Worm (Caenorhabditis elegans): ENCODE data around the gene srh-39.

Gene srh-39

DNA sequence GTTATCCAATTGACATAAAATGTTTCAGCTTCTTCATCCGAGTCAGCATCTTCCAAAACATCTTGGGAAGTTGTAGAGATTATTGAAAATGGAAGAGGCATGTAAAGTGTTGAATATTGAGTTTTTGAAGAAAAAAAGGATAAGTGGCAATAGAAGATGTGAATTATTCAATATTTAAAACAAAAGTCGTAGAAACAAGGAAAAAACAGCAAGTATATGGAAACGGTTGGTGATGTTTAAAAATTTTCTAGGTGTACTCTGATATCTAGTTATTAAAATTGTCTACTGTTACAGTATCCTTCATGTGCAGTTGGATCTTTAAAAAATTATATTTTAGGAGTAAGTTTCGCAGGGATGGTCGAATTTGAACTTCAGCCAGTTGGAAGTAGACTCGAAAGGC is 6.6 kb upstream of the srh-39 start, which contains the start of gene C06A8.8:
Gene C06A8.8, minus strand, starts transcription at position 101 of the 400 bp plus-strand sequence.
- TF ChIP-seq fkh-10 (GFP tag; optimal IDR thresholded peaks at IDR 0.05) (no peak), lin-39 (tag; optimal IDR thresholded peaks at IDR 0.05) (no peak), sea-2 (GFP tag; optimal IDR thresholded peaks at IDR 0.05) (no peak), elt-2 (tag; optimal IDR thresholded peaks at IDR 0.05) (no peak), ama-1 (optimal IDR thresholded peaks at IDR 0.05) (no peak), mml-1 (tag; optimal IDR thresholded peaks at IDR 0.05) (no peak), hmg-11 (tag; optimal IDR thresholded peaks at IDR 0.05) (no peak), ztf-11 (tag; optimal IDR thresholded peaks at IDR 0.05) (no peak), egl-27 (tag; optimal IDR thresholded peaks at IDR 0.05) (no peak), R02D3.7 (tag; optimal IDR thresholded peaks at IDR 0.05) (no peak), unc-39 (tag; optimal IDR thresholded peaks at IDR 0.05) (no peak), nhr-237 (tag; optimal IDR thresholded peaks at IDR 0.05) (no peak), nfya-1 (tag; optimal IDR thresholded peaks at IDR 0.05; ENCODE audit: insufficient read depth) (no peak)

DNA sequence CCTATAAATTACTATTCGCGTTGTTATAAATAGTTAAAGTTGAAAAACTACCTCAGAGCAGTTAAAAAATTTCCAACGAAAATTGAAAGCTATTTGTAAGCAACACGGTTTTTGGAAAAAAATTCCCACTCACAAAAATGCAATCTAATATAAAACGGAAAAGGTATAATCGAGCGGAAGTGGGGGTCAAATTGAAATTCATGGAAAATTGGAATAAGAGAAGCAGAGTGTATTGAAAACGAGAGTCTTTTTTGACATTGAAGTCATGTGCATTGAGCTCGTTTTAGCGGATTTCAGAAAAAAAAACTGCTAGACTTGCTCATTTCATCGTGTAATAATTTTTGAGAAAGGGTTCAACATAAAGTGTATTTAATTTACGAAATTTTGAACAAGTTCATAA is 4.9 kb upstream of the srh-39 start:
- TF ChIP-seq daf-12 (tag; optimal IDR thresholded peaks at IDR 0.05): no peak
- no peak for TF ChIP-seq pha-4 (tag; optimal IDR thresholded peaks at IDR 0.05)
- no peak for TF ChIP-seq mml-1 (tag; optimal IDR thresholded peaks at IDR 0.05)
- TF ChIP-seq nhr-12 (tag; optimal IDR thresholded peaks at IDR 0.05): no peak

DNA sequence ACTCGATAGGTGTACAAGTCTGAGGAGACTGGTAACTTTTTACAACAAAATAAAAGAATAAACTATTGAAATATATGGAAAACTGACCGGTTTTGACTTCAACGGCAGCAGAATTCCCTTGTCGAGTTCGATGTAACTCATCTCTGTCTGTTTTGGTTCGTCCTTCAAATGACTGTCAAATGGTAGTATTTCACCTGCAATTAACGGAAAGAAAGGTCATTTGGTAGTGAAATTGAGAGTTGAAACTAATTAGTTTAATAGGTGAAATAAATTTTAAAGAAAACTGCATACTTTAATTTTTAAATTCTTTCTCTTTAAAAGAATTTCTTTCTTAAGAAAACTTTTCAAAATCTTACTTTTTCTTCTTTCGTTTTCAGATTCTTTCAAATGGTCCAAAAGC is 3.9 kb upstream of the srh-39 start:
- TF ChIP-seq R02D3.7 (tag; optimal IDR thresholded peaks at IDR 0.05) (no peak), nhr-43 (tag; optimal IDR thresholded peaks at IDR 0.05; ENCODE audit: poor library complexity, severe bottlenecking) (no peak), mml-1 (tag; optimal IDR thresholded peaks at IDR 0.05) (no peak), nhr-28 (tag; optimal IDR thresholded peaks at IDR 0.05) (no peak), nhr-67 (tag; optimal IDR thresholded peaks at IDR 0.05) (no peak), ceh-82 (tag; optimal IDR thresholded peaks at IDR 0.05) (no peak), jun-1 (tag; optimal IDR thresholded peaks at IDR 0.05) (no peak), hmg-11 (tag; optimal IDR thresholded peaks at IDR 0.05) (no peak), nhr-11 (tag; optimal IDR thresholded peaks at IDR 0.05) (no peak), nfya-1 (tag; optimal IDR thresholded peaks at IDR 0.05; ENCODE audit: insufficient read depth) (no peak), ztf-11 (tag; optimal IDR thresholded peaks at IDR 0.05) (no peak), ama-1 (optimal IDR thresholded peaks at IDR 0.05) (no peak), ceh-28 (tag; optimal IDR thresholded peaks at IDR 0.05) (no peak), fkh-10 (GFP tag; optimal IDR thresholded peaks at IDR 0.05) (no peak), fkh-2 (tag; optimal IDR thresholded peaks at IDR 0.05) (no peak), pqm-1 (tag; optimal IDR thresholded peaks at IDR 0.05) (no peak), aly-2 (tag; optimal IDR thresholded peaks at IDR 0.05) (no peak), elt-3 (tag; optimal IDR thresholded peaks at IDR 0.05) (no peak)

DNA sequence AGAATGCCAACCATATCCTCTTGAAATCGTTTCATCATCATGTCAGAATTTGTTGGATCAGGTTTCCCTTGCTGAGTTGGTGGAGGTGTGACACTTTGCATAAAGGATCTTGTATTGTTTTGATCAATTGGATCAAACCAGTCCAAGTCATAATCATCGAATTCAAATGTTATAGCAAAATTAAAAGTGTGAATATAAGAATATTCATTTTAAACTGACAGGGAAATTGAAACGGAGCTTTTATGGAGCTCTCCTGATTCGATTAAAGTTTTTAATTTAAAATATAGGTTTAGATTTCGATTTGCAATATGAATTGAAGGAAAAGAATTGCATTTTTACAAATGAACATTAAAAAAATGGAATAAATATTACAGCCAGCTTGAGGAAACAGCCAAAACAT is 1.8 kb downstream of the srh-39 start, which contains the start of gene B0228.9:
Gene B0228.9, minus strand, starts transcription at position 101 of the 400 bp plus-strand sequence.
- TF ChIP-seq unc-39 (tag; optimal IDR thresholded peaks at IDR 0.05) (no peak), lsy-12 (tag; optimal IDR thresholded peaks at IDR 0.05) (no peak), ZK546.5 (tag; optimal IDR thresholded peaks at IDR 0.05) (no peak), nhr-77 (tag; optimal IDR thresholded peaks at IDR 0.05) (no peak), nfya-1 (tag; optimal IDR thresholded peaks at IDR 0.05; ENCODE audit: insufficient read depth) (no peak), elt-3 (tag; optimal IDR thresholded peaks at IDR 0.05) (no peak), elt-1 (tag; optimal IDR thresholded peaks at IDR 0.05) (no peak), fkh-2 (tag; optimal IDR thresholded peaks at IDR 0.05) (no peak), nhr-12 (tag; optimal IDR thresholded peaks at IDR 0.05) (no peak), daf-12 (tag; optimal IDR thresholded peaks at IDR 0.05) (no peak)

DNA sequence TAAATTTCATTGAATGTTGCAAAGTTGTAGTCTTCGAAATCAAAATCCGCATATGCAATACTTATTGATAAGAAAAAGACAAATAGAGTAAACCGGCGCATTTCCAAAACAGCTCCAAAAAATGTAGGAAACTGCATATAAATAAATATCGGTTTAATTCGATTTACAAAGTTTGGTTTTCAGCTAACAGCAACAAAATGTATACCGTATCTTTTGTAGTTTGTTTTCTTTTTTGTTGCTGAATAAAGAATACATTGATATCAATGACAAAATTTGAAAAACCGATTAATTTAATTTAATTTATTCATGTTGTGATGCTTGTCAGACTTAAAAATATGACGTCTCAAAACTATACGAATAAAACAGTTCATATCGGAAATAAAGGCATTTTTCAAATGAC is 3.9 kb downstream of the srh-39 start, which contains the start of gene B0228.8:
Gene B0228.8, minus strand, starts transcription at position 101 of the 400 bp plus-strand sequence.
- TF ChIP-seq daf-12 (tag; optimal IDR thresholded peaks at IDR 0.05) (no peak), tbx-2 (tag; optimal IDR thresholded peaks at IDR 0.05) (no peak), egl-27 (tag; optimal IDR thresholded peaks at IDR 0.05) (no peak), zag-1 (tag; optimal IDR thresholded peaks at IDR 0.05) (no peak)

Measured in whole organism, L3 larva.